Worm (Caenorhabditis elegans) whole organism, L1 larva: Measurements from ENCODE around the gene F37C12.10.

Experiments used
- aly-2 ChIP-seq: fragments of 150-350 bp; optimal IDR thresholded peaks from 2 replicates; lab custom pipeline; 2014; ENCODE audit warnings: missing biosample characterization, missing genetic modification characterization
- ama-1 ChIP-seq: fragments of 150-350 bp; optimal IDR thresholded peaks from 2 replicates; lab custom pipeline; 2014
- blmp-1 ChIP-seq: fragments of 150-350 bp; optimal IDR thresholded peaks from 2 replicates; lab custom pipeline; 2014; ENCODE audit warnings: missing biosample characterization, missing genetic modification characterization
- ceh-88 ChIP-seq: fragments of 200-800 bp; sonication (Bioruptor generic); IDR thresholded peaks from 2 replicates; pipeline ENCODE4 v1.3.6; 2022; ENCODE audit warnings: missing genetic modification characterization, missing compliant biosample characterization
- lir-3 ChIP-seq: sonication (generic microtip); optimal IDR thresholded peaks from 2 replicates; lab custom pipeline; 2016; ENCODE audit warnings: mild to moderate bottlenecking, missing genetic modification characterization, moderate library complexity, missing compliant biosample characterization; ENCODE audit not compliant: poor library complexity
- nhr-11 ChIP-seq: fragments of 150-350 bp; optimal IDR thresholded peaks from 2 replicates; lab custom pipeline; 2014; ENCODE audit warnings: missing biosample characterization, missing genetic modification characterization
- snpc-4 ChIP-seq: fragments of 150-350 bp; optimal IDR thresholded peaks from 2 replicates; lab custom pipeline; 2014; ENCODE audit warnings: missing biosample characterization, missing genetic modification characterization
- unc-62 ChIP-seq: fragments of 150-350 bp; optimal IDR thresholded peaks from 2 replicates; lab custom pipeline; 2014; ENCODE audit warnings: missing biosample characterization, missing genetic modification reagents, missing genetic modification characterization
- ztf-4 ChIP-seq: fragments of 150-350 bp; optimal IDR thresholded peaks from 2 replicates; lab custom pipeline; 2014; ENCODE audit warnings: missing biosample characterization, missing genetic modification characterization

DNA sequence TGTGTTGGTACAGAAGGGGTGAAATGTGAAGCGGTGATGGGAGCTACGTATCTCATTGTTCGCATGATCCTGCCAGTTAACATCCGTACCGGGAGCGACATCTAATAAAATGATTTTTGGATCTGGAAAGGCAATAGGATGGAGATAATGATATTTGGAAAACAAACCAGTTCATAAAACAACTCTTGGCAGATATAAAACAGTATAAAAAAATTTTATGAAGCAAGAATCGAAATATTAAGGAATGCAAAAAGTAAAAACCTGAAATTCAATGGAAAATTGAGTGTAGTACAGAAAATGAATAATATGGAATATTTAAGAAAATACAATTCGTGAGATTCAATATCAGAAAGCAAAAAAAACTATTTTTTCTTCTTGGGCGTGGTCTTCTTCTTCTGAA is 38.4 kb upstream of the F37C12.10 start, which contains the start of gene hsp-75:
- TF ChIP-seq ztf-4 (tag; lab: Kevin White, UChicago): no peak
- TF ChIP-seq unc-62: no peak
- TF ChIP-seq snpc-4 (tag; lab: Kevin White, UChicago): no peak
- no peak for TF ChIP-seq ceh-88
- TF ChIP-seq lir-3 (tag; lab: Kevin White, UChicago): no peak
- TF ChIP-seq blmp-1: no peak
- no peak for TF ChIP-seq ama-1 (lab: Kevin White, UChicago)
- TF ChIP-seq nhr-11 (tag; lab: Kevin White, UChicago): no peak
- TF ChIP-seq aly-2: no peak
